Fruit fly (Drosophila melanogaster) whole organism, prepupa: ENCODE results near the gene caz.

Source experiments
- Blimp-1 ChIP-seq: fragments of 200-800 bp; sonication (Bioruptor generic); optimal IDR thresholded peaks from 3 replicates; lab custom pipeline; 2017; ENCODE audit warnings: missing biosample characterization, missing genetic modification characterization, mild to moderate bottlenecking, moderate library complexity, missing genetic modification reagents
- CG10669 ChIP-seq: fragments of 200-800 bp; sonication (Bioruptor generic); optimal IDR thresholded peaks from 3 replicates; lab custom pipeline; 2018; ENCODE audit warnings: missing biosample characterization, mild to moderate bottlenecking, missing genetic modification characterization, moderate library complexity
- CG11762 ChIP-seq: fragments of 200-800 bp; sonication (Bioruptor generic); optimal IDR thresholded peaks from 3 replicates; lab custom pipeline; 2016; ENCODE audit warnings: missing biosample characterization, missing genetic modification characterization; ENCODE audit not compliant: insufficient read depth
- CG11902 ChIP-seq: fragments of 200-800 bp; sonication (Bioruptor generic); optimal IDR thresholded peaks from 3 replicates; lab custom pipeline; 2016; ENCODE audit warnings: missing biosample characterization, missing genetic modification characterization
- CG15336 ChIP-seq: fragments of 200-800 bp; sonication (Bioruptor generic); IDR thresholded peaks from 2 replicates; pipeline ENCODE4 v1.3.6; 2022; ENCODE audit warnings: missing biosample characterization, missing genetic modification characterization
- CG1621 ChIP-seq: fragments of 200-800 bp; sonication (Bioruptor generic); optimal IDR thresholded peaks from 3 replicates; lab custom pipeline; 2018; ENCODE audit warnings: missing biosample characterization, mild to moderate bottlenecking, missing genetic modification characterization
- CG16779 ChIP-seq: fragments of 200-800 bp; sonication (Bioruptor generic); optimal IDR thresholded peaks from 3 replicates; lab custom pipeline; 2017; ENCODE audit warnings: missing biosample characterization, mild to moderate bottlenecking, missing genetic modification characterization
- CG31627 ChIP-seq: fragments of 200-800 bp; sonication (Bioruptor generic); optimal IDR thresholded peaks from 3 replicates; lab custom pipeline; 2016; ENCODE audit warnings: missing biosample characterization, missing genetic modification characterization
- CG32006 ChIP-seq: fragments of 200-800 bp; sonication (Bioruptor generic); optimal IDR thresholded peaks from 3 replicates; lab custom pipeline; 2017; ENCODE audit warnings: missing biosample characterization, mild to moderate bottlenecking, missing genetic modification characterization
- CG34406 ChIP-seq: fragments of 200-800 bp; sonication (Bioruptor generic); optimal IDR thresholded peaks from 3 replicates; lab custom pipeline; 2016; ENCODE audit warnings: missing biosample characterization, missing genetic modification characterization
- CG3919 ChIP-seq: fragments of 200-800 bp; sonication (Bioruptor generic); optimal IDR thresholded peaks from 3 replicates; lab custom pipeline; 2016; ENCODE audit warnings: missing biosample characterization, missing genetic modification characterization
- CG4318 ChIP-seq: fragments of 200-800 bp; sonication (Bioruptor generic); optimal IDR thresholded peaks from 3 replicates; lab custom pipeline; 2017; ENCODE audit warnings: missing biosample characterization, mild to moderate bottlenecking, missing genetic modification characterization
- CG6163 ChIP-seq: fragments of 200-800 bp; sonication (Bioruptor generic); IDR thresholded peaks from 3 replicates; pipeline ENCODE4 v1.3.6; 2022; ENCODE audit warnings: missing biosample characterization, missing genetic modification characterization
- CG6792 ChIP-seq: fragments of 200-800 bp; sonication (Bioruptor generic); optimal IDR thresholded peaks from 3 replicates; lab custom pipeline; 2016; ENCODE audit warnings: missing biosample characterization, missing genetic modification characterization
- CG6808 ChIP-seq: fragments of 200-800 bp; sonication (Bioruptor generic); optimal IDR thresholded peaks from 3 replicates; lab custom pipeline; 2017; ENCODE audit warnings: missing biosample characterization, missing genetic modification characterization, mild to moderate bottlenecking, moderate library complexity, missing genetic modification reagents
- CG6854 ChIP-seq: fragments of 200-800 bp; sonication (Bioruptor generic); optimal IDR thresholded peaks from 2 replicates; lab custom pipeline; 2017; ENCODE audit warnings: missing biosample characterization, mild to moderate bottlenecking, missing genetic modification characterization
- CG7368 ChIP-seq: fragments of 200-800 bp; sonication (Bioruptor generic); optimal IDR thresholded peaks from 3 replicates; lab custom pipeline; 2016; ENCODE audit warnings: missing biosample characterization, missing genetic modification characterization
- CG8119 ChIP-seq: fragments of 200-800 bp; sonication (Bioruptor generic); IDR thresholded peaks from 3 replicates; pipeline ENCODE4 v1.3.6; 2022; ENCODE audit warnings: missing biosample characterization, missing genetic modification characterization
- CG8319 ChIP-seq: fragments of 200-800 bp; sonication (Bioruptor generic); optimal IDR thresholded peaks from 3 replicates; lab custom pipeline; 2016; ENCODE audit warnings: missing biosample characterization, missing genetic modification characterization
- CG9139 ChIP-seq: fragments of 200-800 bp; sonication (Bioruptor generic); optimal IDR thresholded peaks from 3 replicates; lab custom pipeline; 2017; ENCODE audit warnings: missing biosample characterization, mild to moderate bottlenecking, missing genetic modification characterization
- Eip75B ChIP-seq: fragments of 200-800 bp; sonication (Bioruptor generic); optimal IDR thresholded peaks from 3 replicates; lab custom pipeline; 2016; ENCODE audit warnings: missing biosample characterization, missing genetic modification characterization
- Eip78C ChIP-seq: fragments of 200-800 bp; sonication (Bioruptor generic); peaks from one replicate; lab custom pipeline; 2016; ENCODE audit warnings: missing biosample characterization, missing genetic modification characterization
- Eip93F ChIP-seq: fragments of 200-800 bp; sonication (Bioruptor generic); optimal IDR thresholded peaks from 2 replicates; lab custom pipeline; 2016; ENCODE audit warnings: missing biosample characterization, mild to moderate bottlenecking, missing genetic modification characterization
- Ets21C ChIP-seq: fragments of 200-800 bp; sonication (Bioruptor generic); optimal IDR thresholded peaks from 3 replicates; lab custom pipeline; 2016; ENCODE audit warnings: missing biosample characterization, missing genetic modification characterization
- Ets96B ChIP-seq: fragments of 200-800 bp; optimal IDR thresholded peaks from 2 replicates; lab custom pipeline; 2019; ENCODE audit warnings: missing biosample characterization, mild to moderate bottlenecking, missing genetic modification characterization, moderate library complexity
- Gug ChIP-seq: fragments of 200-800 bp; sonication (Bioruptor generic); IDR thresholded peaks from 2 replicates; pipeline ENCODE4 v1.3.6; 2022; ENCODE audit warnings: missing biosample characterization, missing genetic modification characterization
- Hr38 ChIP-seq: sonication (Bioruptor generic); optimal IDR thresholded peaks from 2 replicates; lab custom pipeline; 2016; ENCODE audit warnings: missing biosample characterization, missing genetic modification characterization
- Hr39 ChIP-seq: fragments of 200-800 bp; sonication (Bioruptor generic); optimal IDR thresholded peaks from 2 replicates; lab custom pipeline; 2016; ENCODE audit warnings: missing biosample characterization, missing genetic modification characterization
- Hr4 ChIP-seq: fragments of 200-800 bp; sonication (Bioruptor generic); optimal IDR thresholded peaks from 3 replicates; lab custom pipeline; 2016; ENCODE audit warnings: missing biosample characterization, missing genetic modification characterization
- Met ChIP-seq: fragments of 200-800 bp; sonication (Bioruptor generic); optimal IDR thresholded peaks from 3 replicates; lab custom pipeline; 2016; ENCODE audit warnings: missing biosample characterization, missing genetic modification characterization
- OdsH ChIP-seq: fragments of 200-800 bp; sonication (Bioruptor generic); optimal IDR thresholded peaks from 3 replicates; lab custom pipeline; 2016; ENCODE audit warnings: missing biosample characterization, missing genetic modification characterization
- Smox ChIP-seq: fragments of 200-800 bp; sonication (Bioruptor generic); optimal IDR thresholded peaks from 3 replicates; lab custom pipeline; 2016; ENCODE audit warnings: missing biosample characterization, missing genetic modification characterization
- Sox102F ChIP-seq: fragments of 200-800 bp; sonication (Bioruptor generic); optimal IDR thresholded peaks from 2 replicates; lab custom pipeline; 2016; ENCODE audit warnings: missing biosample characterization, mild to moderate bottlenecking, missing genetic modification characterization
- Sox14 ChIP-seq: fragments of 200-800 bp; sonication (Bioruptor generic); optimal IDR thresholded peaks from 3 replicates; lab custom pipeline; 2016; ENCODE audit warnings: missing biosample characterization, missing genetic modification characterization
- achi ChIP-seq: fragments of 200-800 bp; sonication (Bioruptor generic); optimal IDR thresholded peaks from 3 replicates; lab custom pipeline; 2016; ENCODE audit warnings: missing biosample characterization, missing genetic modification characterization
- acj6 ChIP-seq: fragments of 200-800 bp; sonication (Bioruptor generic); optimal IDR thresholded peaks from 3 replicates; lab custom pipeline; 2016; ENCODE audit warnings: missing biosample characterization, missing genetic modification characterization
- cyc ChIP-seq: fragments of 200-800 bp; sonication (Bioruptor generic); optimal IDR thresholded peaks from 3 replicates; lab custom pipeline; 2016; ENCODE audit warnings: missing biosample characterization, missing genetic modification characterization
- dac ChIP-seq: fragments of 200-800 bp; sonication (Bioruptor generic); optimal IDR thresholded peaks from 2 replicates; lab custom pipeline; 2017; ENCODE audit warnings: missing biosample characterization, mild to moderate bottlenecking, missing genetic modification characterization
- eg ChIP-seq: fragments of 200-800 bp; sonication (Bioruptor generic); IDR thresholded peaks from 3 replicates; pipeline ENCODE4 v1.3.6; 2022; ENCODE audit warnings: missing biosample characterization, missing genetic modification characterization
- esn ChIP-seq: fragments of 200-800 bp; sonication (Bioruptor generic); optimal IDR thresholded peaks from 2 replicates; lab custom pipeline; 2016; ENCODE audit warnings: missing biosample characterization, mild to moderate bottlenecking, missing genetic modification characterization, moderate library complexity
- fd59A ChIP-seq: fragments of 200-800 bp; sonication (Bioruptor generic); optimal IDR thresholded peaks from 2 replicates; lab custom pipeline; 2017; ENCODE audit warnings: missing biosample characterization, mild to moderate bottlenecking, missing genetic modification characterization, missing genetic modification reagents
- fd85E ChIP-seq: fragments of 200-800 bp; sonication (Bioruptor generic); optimal IDR thresholded peaks from 3 replicates; lab custom pipeline; 2016; ENCODE audit warnings: missing biosample characterization, missing genetic modification characterization
- fkh ChIP-seq: fragments of 200-800 bp; sonication (Bioruptor generic); optimal IDR thresholded peaks from 3 replicates; lab custom pipeline; 2017; ENCODE audit warnings: missing biosample characterization, mild to moderate bottlenecking, missing genetic modification characterization, moderate library complexity
- lz ChIP-seq: fragments of 200-800 bp; sonication (Bioruptor generic); optimal IDR thresholded peaks from 3 replicates; lab custom pipeline; 2016; ENCODE audit warnings: missing biosample characterization, missing genetic modification characterization
- net ChIP-seq: fragments of 200-800 bp; sonication (Bioruptor generic); optimal IDR thresholded peaks from 3 replicates; lab custom pipeline; 2016; ENCODE audit warnings: missing biosample characterization, missing genetic modification characterization
- pdm3 ChIP-seq: fragments of 200-800 bp; sonication (Bioruptor generic); optimal IDR thresholded peaks from 3 replicates; lab custom pipeline; 2016; ENCODE audit warnings: missing biosample characterization, missing genetic modification characterization
- salr ChIP-seq, 2 experiments: fragments of 200-800 bp; sonication (Bioruptor generic); optimal IDR thresholded peaks; 3 replicates each; lab custom pipeline; 2016 to 2018; ENCODE audit warnings: missing biosample characterization in 2 of 2, missing genetic modification characterization in 2 of 2, mild to moderate bottlenecking in 1 of 2
- spab ChIP-seq: fragments of 200-800 bp; sonication (Bioruptor generic); optimal IDR thresholded peaks from 2 replicates; lab custom pipeline; 2017; ENCODE audit warnings: missing biosample characterization, mild to moderate bottlenecking, missing genetic modification characterization, missing genetic modification reagents
- ss ChIP-seq, 2 experiments: fragments of 200-800 bp; sonication (Bioruptor generic); optimal IDR thresholded peaks; 2 replicates in 1 of 2; 3 replicates in 1 of 2; lab custom pipeline; 2017 to 2018; ENCODE audit warnings: mild to moderate bottlenecking in 2 of 2, missing biosample characterization in 2 of 2, missing genetic modification characterization in 2 of 2, moderate library complexity in 1 of 2
- svp ChIP-seq: fragments of 200-800 bp; sonication (Bioruptor generic); peaks from one replicate; lab custom pipeline; 2016; ENCODE audit warnings: missing biosample characterization, missing genetic modification characterization
- topi ChIP-seq: fragments of 200-800 bp; sonication (Bioruptor generic); optimal IDR thresholded peaks from 3 replicates; lab custom pipeline; 2016; ENCODE audit warnings: missing biosample characterization, missing genetic modification characterization

The caz gene

dm6 chrX:16332615-16333288, 44.1 kb downstream of the caz start:
- TF ChIP-seq CG3919 (GFP tag; lab: Kevin White, UChicago) (peak; percentile 93), CG34406 (peak; percentile 96), CG10669 (peak; percentile 98), CG6808 (GFP tag; lab: Kevin White, UChicago) (peak; percentile 97), CG9139 (GFP tag; lab: Kevin White, UChicago) (peak; percentile 95), pdm3 (peak; percentile 97), Met (GFP tag; lab: Kevin White, UChicago) (peak; percentile 97), Ets96B (tag; lab: Kevin White, UChicago) (peak; percentile 95), svp (peak; percentile 98), CG4318 (peak; percentile 95), esn (GFP tag; lab: Kevin White, UChicago) (peak; percentile 98), CG31627 (GFP tag; lab: Kevin White, UChicago) (peak; percentile 96), fd59A (GFP tag; lab: Kevin White, UChicago) (peak; percentile 97), Eip75B (GFP tag; lab: Kevin White, UChicago) (peak; percentile 97), OdsH (GFP tag; lab: Kevin White, UChicago) (peak; percentile 95), CG1621 (tag; lab: Kevin White, UChicago) (peak; percentile 95), Eip78C (peak; percentile 99), Hr4 (GFP tag; lab: Kevin White, UChicago) (peak; percentile 97), spab (peak; percentile 96), CG6792 (GFP tag; lab: Kevin White, UChicago) (peak; percentile 94), CG6163 (GFP tag; lab: Robert Waterston, UW) (peak; percentile 91), Blimp-1 (GFP tag; lab: Kevin White, UChicago) (peak; percentile 91), acj6 (GFP tag; lab: Kevin White, UChicago) (peak; percentile 94), net (peak; percentile 95), CG8119 (peak; percentile 97), CG16779 (tag; lab: Kevin White, UChicago) (peak; percentile 95), Sox14 (GFP tag; lab: Kevin White, UChicago) (peak; percentile 98), CG11902 (peak; percentile 87), ss (GFP tag; optimal IDR thresholded peaks at IDR 0.05; lab: Kevin White, UChicago) (peak; percentile 95 to 98), salr (GFP tag; optimal IDR thresholded peaks at IDR 0.05; lab: Kevin White, UChicago) (peak; percentile 91 to 94), CG15336 (GFP tag; lab: Robert Waterston, UW) (peak; percentile 97), Smox (GFP tag; lab: Kevin White, UChicago) (peak; percentile 96), dac (peak; percentile 97), Hr38 (GFP tag; lab: Kevin White, UChicago) (no peak), CG7368 (GFP tag; lab: Kevin White, UChicago) (peak; percentile 93), Sox102F (GFP tag; lab: Kevin White, UChicago) (peak; percentile 97), CG6854 (peak; percentile 94), cyc (GFP tag; lab: Kevin White, UChicago) (peak; percentile 95), CG11762 (GFP tag; lab: Kevin White, UChicago) (peak; percentile 90), CG8319 (GFP tag; lab: Kevin White, UChicago) (peak; percentile 90), topi (GFP tag; lab: Kevin White, UChicago) (peak; percentile 98), Gug (GFP tag; lab: Robert Waterston, UW) (peak; percentile 92), fd85E (GFP tag; lab: Kevin White, UChicago) (peak; percentile 81), CG32006 (GFP tag; lab: Kevin White, UChicago) (peak; percentile 98), fkh (GFP tag; lab: Kevin White, UChicago) (peak; percentile 95), achi (GFP tag; lab: Kevin White, UChicago) (peak; percentile 94), Ets21C (peak; percentile 92), Hr39 (GFP tag; lab: Kevin White, UChicago) (peak; percentile 96), lz (GFP tag; lab: Kevin White, UChicago) (peak; percentile 97), Eip93F (GFP tag; lab: Kevin White, UChicago) (peak; percentile 88), eg (GFP tag; lab: Robert Waterston, UW) (peak; percentile 94)
